Worm (Caenorhabditis elegans): ENCODE data around the gene ash-2.

Gene ash-2

ce11 chrII:12006575-12007098, 27.0 kb downstream of the ash-2 start, which contains the start of gene mcm-2 (continued):
- TF ChIP-seq ceh-8 (GFP tag; optimal IDR thresholded peaks at IDR 0.05) (no peak), efl-3 (GFP tag; optimal IDR thresholded peaks at IDR 0.05) (peak; percentile 76), nhr-237 (tag; optimal IDR thresholded peaks at IDR 0.05) (no peak), lin-13 (GFP tag; optimal IDR thresholded peaks at IDR 0.05) (peak; percentile 67), xbp-1 (tag; optimal IDR thresholded peaks at IDR 0.05) (peak; percentile 70), mep-1 (tag; optimal IDR thresholded peaks at IDR 0.05) (peak; percentile 69), skn-1 (tag; optimal IDR thresholded peaks at IDR 0.05) (peak; percentile 59), nhr-28 (tag; optimal IDR thresholded peaks at IDR 0.05) (no peak), unc-86 (tag; optimal IDR thresholded peaks at IDR 0.05) (peak; percentile 75), nhr-19 (GFP tag; conservative IDR thresholded peaks at IDR 0.05) (peak; percentile 48), pag-3 (tag; optimal IDR thresholded peaks at IDR 0.05; ENCODE audit: borderline replicate concordance, insufficient read depth) (no peak), snu-23 (GFP tag; optimal IDR thresholded peaks at IDR 0.05) (peak; percentile 68), hpl-2 (GFP tag; optimal IDR thresholded peaks at IDR 0.05) (peak; percentile 16), nhr-77 (tag; optimal IDR thresholded peaks at IDR 0.05) (peak; percentile 4), Y116A8C.19 (tag; optimal IDR thresholded peaks at IDR 0.05; ENCODE audit: borderline replicate concordance) (no peak), elt-3 (tag; optimal IDR thresholded peaks at IDR 0.05) (no peak), zag-1 (tag; optimal IDR thresholded peaks at IDR 0.05) (no peak), sptf-1 (tag; optimal IDR thresholded peaks at IDR 0.05) (no peak), nhr-76 (tag; optimal IDR thresholded peaks at IDR 0.05) (no peak), nhr-84 (tag; optimal IDR thresholded peaks at IDR 0.05) (no peak), ztf-4 (tag; optimal IDR thresholded peaks at IDR 0.05) (no peak), jun-1 (tag; optimal IDR thresholded peaks at IDR 0.05) (no peak), nhr-47 (tag; optimal IDR thresholded peaks at IDR 0.05) (peak; percentile 76), efl-1 (optimal IDR thresholded peaks at IDR 0.05) (peak; percentile 90 to 94), efl-1 (GFP tag; optimal IDR thresholded peaks at IDR 0.05 in 1 of 2) (peak; percentile 89 to 99), egl-27 (tag; optimal IDR thresholded peaks at IDR 0.05) (no peak), unc-30 (tag; optimal IDR thresholded peaks at IDR 0.05) (no peak), zip-4 (GFP tag; optimal IDR thresholded peaks at IDR 0.05) (no peak), unc-130 (tag; optimal IDR thresholded peaks at IDR 0.05) (peak; percentile 3), nhr-85 (tag) (peak; percentile 72), alr-1 (tag; optimal IDR thresholded peaks at IDR 0.05; ENCODE audit: borderline replicate concordance) (no peak), swsn-7 (tag; optimal IDR thresholded peaks at IDR 0.05) (peak; percentile 45)

- TF ChIP-seq lin-14 (GFP tag; optimal IDR thresholded peaks at IDR 0.05) (no peak), aha-1 (tag; optimal IDR thresholded peaks at IDR 0.05) (no peak), snpc-4 (tag; optimal IDR thresholded peaks at IDR 0.05) (no peak), mef-2 (tag; optimal IDR thresholded peaks at IDR 0.05) (no peak), irx-1 (tag; optimal IDR thresholded peaks at IDR 0.05) (no peak), lsy-2 (tag; optimal IDR thresholded peaks at IDR 0.05) (no peak), egl-13 (tag; optimal IDR thresholded peaks at IDR 0.05) (no peak), ceh-90 (tag; optimal IDR thresholded peaks at IDR 0.05) (no peak), blmp-1 (tag; optimal IDR thresholded peaks at IDR 0.05) (no peak), Y116A8C.19 (tag; optimal IDR thresholded peaks at IDR 0.05; ENCODE audit: borderline replicate concordance) (no peak), dpl-1 (GFP tag; optimal IDR thresholded peaks at IDR 0.05) (no peak), aly-2 (tag; optimal IDR thresholded peaks at IDR 0.05) (no peak), mdl-1 (tag; optimal IDR thresholded peaks at IDR 0.05) (no peak), skn-1 (tag; optimal IDR thresholded peaks at IDR 0.05) (no peak), pax-3 (tag; optimal IDR thresholded peaks at IDR 0.05) (no peak), ceh-63 (GFP tag; optimal IDR thresholded peaks at IDR 0.05) (no peak)
Measured at ce11 chrII:12008772-12009171, 29.1 kb downstream of the ash-2 start, which contains the start of gene glb-29. Gene glb-29 (plus strand): TSS chrII:12009072.

Measured in whole organism, L1 larva.